Fruit fly (Drosophila melanogaster) whole organism, wandering third instar larva: ENCODE results near the gene PGAP2.

Experiments
- Abd-B ChIP-seq: fragments of >200 bp; optimal IDR thresholded peaks from 2 replicates; lab custom pipeline; 2017; ENCODE audit warnings: missing biosample characterization, missing genetic modification characterization
- CG32264 ChIP-seq: fragments of 200-800 bp; sonication (Bioruptor generic); optimal IDR thresholded peaks from 2 replicates; lab custom pipeline; 2016; ENCODE audit warnings: missing biosample characterization, missing genetic modification characterization
- CG9705 ChIP-seq: fragments of 200-800 bp; sonication (Bioruptor generic); optimal IDR thresholded peaks from 2 replicates; lab custom pipeline; 2018; ENCODE audit warnings: missing biosample characterization, mild to moderate bottlenecking, missing genetic modification characterization
- CrebA ChIP-seq: fragments of 200-800 bp; sonication (Bioruptor generic); optimal IDR thresholded peaks from 2 replicates; lab custom pipeline; 2016; ENCODE audit warnings: missing biosample characterization, mild to moderate bottlenecking, missing genetic modification characterization, borderline replicate concordance
- Dfd ChIP-seq: fragments of >200 bp; optimal IDR thresholded peaks from 2 replicates; lab custom pipeline; 2017; ENCODE audit warnings: missing biosample characterization, missing genetic modification characterization
- Dif ChIP-seq: fragments of 200-275, 200-300 bp; sonication (Bioruptor generic); optimal IDR thresholded peaks from 2 replicates; lab custom pipeline; 2018; ENCODE audit warnings: missing biosample characterization, missing genetic modification characterization; ENCODE audit not compliant: partially characterized antibody
- GATAd ChIP-seq: sonication (Bioruptor generic); optimal IDR thresholded peaks from 2 replicates; lab custom pipeline; 2016; ENCODE audit warnings: missing biosample characterization, missing genetic modification characterization
- HLH106 ChIP-seq: fragments of 200-800 bp; optimal IDR thresholded peaks from 3 replicates; lab custom pipeline; 2019; ENCODE audit warnings: missing biosample characterization, mild to moderate bottlenecking, missing genetic modification characterization, moderate library complexity
- Hnf4 ChIP-seq: fragments of 200-800 bp; sonication (Bioruptor generic); optimal IDR thresholded peaks from 2 replicates; lab custom pipeline; 2016; ENCODE audit warnings: missing biosample characterization, mild to moderate bottlenecking, missing genetic modification characterization
- Hr78 ChIP-seq: fragments of >200 bp; optimal IDR thresholded peaks from 2 replicates; lab custom pipeline; 2017; ENCODE audit warnings: missing biosample characterization, missing genetic modification characterization
- Hr83 ChIP-seq: fragments of 200-300 bp; sonication (Bioruptor generic); optimal IDR thresholded peaks from 2 replicates; lab custom pipeline; 2016; ENCODE audit warnings: missing biosample characterization, mild to moderate bottlenecking, missing genetic modification characterization, moderate library complexity; ENCODE audit not compliant: poor library complexity, severe bottlenecking
- Jra ChIP-seq: sonication (Bioruptor generic); optimal IDR thresholded peaks from 2 replicates; lab custom pipeline; 2016; ENCODE audit warnings: missing biosample characterization, missing genetic modification characterization
- Mio ChIP-seq: sonication (Bioruptor generic); optimal IDR thresholded peaks from 2 replicates; lab custom pipeline; 2016; ENCODE audit warnings: missing biosample characterization, missing genetic modification characterization
- Myc ChIP-seq: fragments of >200 bp; optimal IDR thresholded peaks from 2 replicates; lab custom pipeline; 2017
- N ChIP-seq: fragments of >200 bp; optimal IDR thresholded peaks from 2 replicates; lab custom pipeline; 2018; ENCODE audit warnings: missing biosample characterization, missing external identifiers, missing genetic modification characterization
- OdsH ChIP-seq: fragments of 200-800 bp; sonication (Bioruptor generic); optimal IDR thresholded peaks from 2 replicates; lab custom pipeline; 2016; ENCODE audit warnings: missing biosample characterization, mild to moderate bottlenecking, missing genetic modification characterization
- Rel ChIP-seq, 2 experiments: fragments of 200-800 bp; sonication (Bioruptor generic) in 1 of 2; optimal IDR thresholded peaks; 2 replicates in 1 of 2; 3 replicates in 1 of 2; lab custom pipeline; 2016 to 2019; ENCODE audit warnings: mild to moderate bottlenecking in 2 of 2, missing biosample characterization in 2 of 2, missing genetic modification characterization in 2 of 2, moderate library complexity in 1 of 2
- Sp1 ChIP-seq: fragments of 200-800 bp; sonication (Bioruptor generic); optimal IDR thresholded peaks from 3 replicates; lab custom pipeline; 2019; ENCODE audit warnings: missing biosample characterization, mild to moderate bottlenecking, missing genetic modification characterization, moderate library complexity
- Vsx2 ChIP-seq: fragments of 200-300, 225-300 bp; sonication (Bioruptor generic); optimal IDR thresholded peaks from 2 replicates; lab custom pipeline; 2018; ENCODE audit warnings: missing biosample characterization, missing genetic modification characterization; ENCODE audit not compliant: partially characterized antibody
- br ChIP-seq: fragments of 200-800 bp; sonication (Bioruptor generic); optimal IDR thresholded peaks from 2 replicates; lab custom pipeline; 2016; ENCODE audit warnings: missing biosample characterization, missing genetic modification characterization
- brk ChIP-seq: fragments of 200-800 bp; sonication (Bioruptor generic); optimal IDR thresholded peaks from 2 replicates; lab custom pipeline; 2016; ENCODE audit warnings: missing biosample characterization, mild to moderate bottlenecking, missing genetic modification characterization
- dl ChIP-seq, 2 experiments: fragments of 175-275, 200-275 bp in 1 of 2; fragments of 200-275 bp in 1 of 2; sonication (Bioruptor generic); optimal IDR thresholded peaks; lab custom pipeline; 2018; ENCODE audit warnings: mild to moderate bottlenecking in 2 of 2, missing biosample characterization in 2 of 2, missing genetic modification characterization in 2 of 2, moderate library complexity in 2 of 2; ENCODE audit not compliant: partially characterized antibody in 2 of 2, insufficient read depth in 1 of 2
- dmrt93B ChIP-seq: fragments of 200-800 bp; sonication (Bioruptor generic); optimal IDR thresholded peaks from 2 replicates; lab custom pipeline; 2018; ENCODE audit warnings: missing biosample characterization, mild to moderate bottlenecking, missing genetic modification characterization
- dsf ChIP-seq: sonication (Bioruptor generic); optimal IDR thresholded peaks from 2 replicates; lab custom pipeline; 2016; ENCODE audit warnings: missing biosample characterization, missing genetic modification characterization, borderline replicate concordance
- ey ChIP-seq: fragments of 200-800 bp; sonication (Bioruptor generic); optimal IDR thresholded peaks from 2 replicates; lab custom pipeline; 2016; ENCODE audit warnings: missing biosample characterization, missing genetic modification characterization
- foxo ChIP-seq, 2 experiments: fragments of 200-800 bp; sonication (Bioruptor generic); optimal IDR thresholded peaks; 2 replicates in 1 of 2; 3 replicates in 1 of 2; lab custom pipeline; 2016 to 2017; ENCODE audit warnings: missing biosample characterization in 2 of 2, missing genetic modification characterization in 2 of 2
- fru ChIP-seq: fragments of 200-800 bp; sonication (Bioruptor generic); optimal IDR thresholded peaks from 3 replicates; lab custom pipeline; 2016; ENCODE audit warnings: missing biosample characterization, mild to moderate bottlenecking, missing genetic modification characterization
- h ChIP-seq: fragments of 200-800 bp; sonication (Bioruptor generic); optimal IDR thresholded peaks from 3 replicates; lab custom pipeline; 2016; ENCODE audit warnings: missing biosample characterization, mild to moderate bottlenecking, missing genetic modification characterization
- jim ChIP-seq: fragments of 175-275, 200-325 bp; sonication (Bioruptor generic); optimal IDR thresholded peaks from 2 replicates; lab custom pipeline; 2016; ENCODE audit warnings: missing biosample characterization, mild to moderate bottlenecking, missing genetic modification characterization
- lola ChIP-seq: fragments of >200 bp; optimal IDR thresholded peaks from 2 replicates; lab custom pipeline; 2017; ENCODE audit warnings: missing biosample characterization, missing genetic modification characterization
- pan ChIP-seq: fragments of >200 bp; optimal IDR thresholded peaks from 2 replicates; lab custom pipeline; 2017
- psq ChIP-seq: fragments of 200-800 bp; sonication (Bioruptor generic); optimal IDR thresholded peaks from 3 replicates; lab custom pipeline; 2017; ENCODE audit warnings: missing biosample characterization, mild to moderate bottlenecking, missing genetic modification characterization, moderate library complexity
- rgr ChIP-seq: fragments of 200-800 bp; sonication (Bioruptor generic); optimal IDR thresholded peaks from 3 replicates; lab custom pipeline; 2016; ENCODE audit warnings: missing biosample characterization, mild to moderate bottlenecking, missing genetic modification characterization
- sage ChIP-seq: fragments of 200-800 bp; sonication (Bioruptor generic); optimal IDR thresholded peaks from 2 replicates; lab custom pipeline; 2016; ENCODE audit warnings: missing biosample characterization, mild to moderate bottlenecking, missing genetic modification characterization
- sv ChIP-seq: fragments of 200-800 bp; sonication (Bioruptor generic); optimal IDR thresholded peaks from 3 replicates; lab custom pipeline; 2016; ENCODE audit warnings: missing biosample characterization, missing genetic modification characterization
- tai ChIP-seq: sonication (Bioruptor generic); optimal IDR thresholded peaks from 2 replicates; lab custom pipeline; 2016; ENCODE audit warnings: missing biosample characterization, missing genetic modification characterization
- usp ChIP-seq: fragments of >200 bp; optimal IDR thresholded peaks from 2 replicates; lab custom pipeline; 2017; ENCODE audit warnings: missing biosample characterization, missing genetic modification characterization
- woc ChIP-seq: sonication (Bioruptor generic); optimal IDR thresholded peaks from 2 replicates; lab custom pipeline; 2016; ENCODE audit warnings: missing biosample characterization, mild to moderate bottlenecking, missing genetic modification characterization

The PGAP2 gene

dm6 chr2L:849138-849744 is 29.9 kb upstream of the PGAP2 start:
- TF ChIP-seq Rel (GFP tag; optimal IDR thresholded peaks at IDR 0.05; lab: Kevin White, UChicago) (no peak), Rel (tag; optimal IDR thresholded peaks at IDR 0.05; lab: Kevin White, UChicago) (peak; percentile 53), foxo (GFP tag; optimal IDR thresholded peaks at IDR 0.05; lab: Kevin White, UChicago) (no peak), usp (GFP tag; lab: Kevin White, UChicago) (no peak), rgr (GFP tag; lab: Kevin White, UChicago) (no peak), br (no peak)

- TF ChIP-seq br (peak; percentile 89), Myc (no peak), Rel (GFP tag; optimal IDR thresholded peaks at IDR 0.05; lab: Kevin White, UChicago) (peak; percentile 64), Rel (tag; optimal IDR thresholded peaks at IDR 0.05; lab: Kevin White, UChicago) (peak; percentile 48), GATAd (GFP tag; lab: Kevin White, UChicago) (no peak), Sp1 (GFP tag; lab: Kevin White, UChicago) (peak; percentile 83), sv (GFP tag; lab: Kevin White, UChicago) (no peak), dmrt93B (GFP tag; lab: Kevin White, UChicago) (peak; percentile 61), CG32264 (GFP tag; lab: Kevin White, UChicago) (peak; percentile 67), HLH106 (tag; lab: Kevin White, UChicago) (peak; percentile 86), dsf (GFP tag; lab: Kevin White, UChicago) (no peak), usp (GFP tag; lab: Kevin White, UChicago) (no peak), Jra (peak; percentile 83), rgr (GFP tag; lab: Kevin White, UChicago) (peak; percentile 82), Hr78 (no peak), pan (lab: Kevin White, UChicago) (no peak), CrebA (GFP tag; lab: Kevin White, UChicago) (no peak), foxo (GFP tag; optimal IDR thresholded peaks at IDR 0.05; lab: Kevin White, UChicago) (peak; percentile 30 to 92), Vsx2 (no peak), Hr83 (GFP tag; lab: Kevin White, UChicago) (peak; percentile 89), sage (GFP tag; lab: Kevin White, UChicago) (peak; percentile 32), fru (GFP tag; lab: Kevin White, UChicago) (peak; percentile 89), jim (GFP tag; lab: Kevin White, UChicago) (no peak), brk (GFP tag; lab: Kevin White, UChicago) (no peak), Dif (GFP tag; lab: Kevin White, UChicago) (peak; percentile 21), tai (GFP tag; lab: Kevin White, UChicago) (no peak), Mio (GFP tag; lab: Kevin White, UChicago) (peak; percentile 13), OdsH (GFP tag; lab: Kevin White, UChicago) (peak; percentile 83), woc (GFP tag; lab: Kevin White, UChicago) (peak; percentile 91), CG9705 (GFP tag; lab: Kevin White, UChicago) (peak; percentile 76), lola (no peak), ey (peak; percentile 85), N (GFP tag; lab: Kevin White, UChicago) (no peak), psq (peak; percentile 81), dl (GFP tag; optimal IDR thresholded peaks at IDR 0.05; lab: Kevin White, UChicago; ENCODE audit: insufficient read depth in 1 of 2, partially characterized antibody in 2 of 2) (no peak), h (GFP tag; lab: Kevin White, UChicago) (peak; percentile 86), Abd-B (GFP tag; lab: Kevin White, UChicago) (no peak), Dfd (GFP tag; lab: Kevin White, UChicago) (no peak), Hnf4 (GFP tag; lab: Kevin White, UChicago) (peak; percentile 90)
Observed at dm6 chr2L:847988-848622, 28.8 kb upstream of the PGAP2 start.
